Fruit fly (Drosophila melanogaster) whole organism, pupa: ENCODE data around the gene spn-F.

Source experiments
- CG17806 ChIP-seq: fragments of 200-800 bp; sonication (Bioruptor generic); optimal IDR thresholded peaks from 2 replicates; lab custom pipeline; 2018; ENCODE audit warnings: missing biosample characterization, mild to moderate bottlenecking, missing genetic modification characterization, moderate library complexity
- CG8301 ChIP-seq: fragments of 200-800 bp; sonication (Bioruptor generic); optimal IDR thresholded peaks from 2 replicates; lab custom pipeline; 2018; ENCODE audit warnings: missing biosample characterization, mild to moderate bottlenecking, missing genetic modification characterization
- Ets98B ChIP-seq: fragments of 200-800 bp; sonication (Bioruptor generic); IDR thresholded peaks from 2 replicates; pipeline ENCODE4 v1.3.6; 2022; ENCODE audit warnings: missing biosample characterization, missing genetic modification characterization

DNA sequence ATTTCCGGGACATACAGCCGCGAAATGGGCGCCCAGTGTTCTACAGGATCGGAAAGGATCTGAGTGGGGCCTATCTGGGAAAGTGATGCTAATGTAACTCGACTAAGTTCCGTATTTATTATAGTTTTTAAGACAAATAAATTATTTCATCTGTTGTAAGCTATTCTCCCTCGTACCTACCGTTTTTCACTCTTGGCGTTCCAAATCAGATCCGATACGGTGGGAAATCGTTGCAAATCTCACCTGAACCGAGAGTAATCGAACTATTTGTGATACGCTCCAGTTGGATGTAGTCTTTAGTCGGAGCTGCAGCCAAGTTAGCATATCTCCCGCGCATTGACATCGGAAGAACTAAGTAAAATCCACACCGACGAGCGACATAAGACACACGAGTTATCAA lies 5.0 kb downstream of the spn-F start, which contains the start of gene CAH16:
- TF ChIP-seq CG17806 (no peak), Ets98B (GFP tag; lab: Robert Waterston, UW) (no peak), CG8301 (tag; lab: Kevin White, UChicago) (no peak)
